Worm (Caenorhabditis elegans): Measurements from ENCODE around the gene C06H5.14.
"Not testable (repeated sequence)": the region's sequence is repeated elsewhere in the genome, so short reads cannot be mapped to it uniquely, and the experiment has no call there.

C06H5.14 gene

ce11 chrV:17903829-17904228, at the start of gene C06H5.14:
C06H5.14 (plus strand) TSS chrV:17904129.
- TF ChIP-seq gmeb-2, fax-1, nhr-232 (tag; optimal IDR thresholded peaks at IDR 0.05): not testable (repeated sequence)

ce11 chrV:17855889-17856288, 48.0 kb upstream of the C06H5.14 start, which contains the start of gene tcc-1:
tcc-1 (minus strand) TSS chrV:17855989.
- no peak for TF ChIP-seq unc-3 (GFP tag; conservative IDR thresholded peaks at IDR 0.05)
- no peak for TF ChIP-seq unc-3 (tag; optimal IDR thresholded peaks at IDR 0.05)
- no peak for TF ChIP-seq rnt-1 (tag; optimal IDR thresholded peaks at IDR 0.05)
- TF ChIP-seq ahr-1 (tag; optimal IDR thresholded peaks at IDR 0.05) = no peak
- no peak for TF ChIP-seq nhr-11 (tag; optimal IDR thresholded peaks at IDR 0.05)
- TF ChIP-seq ets-4 (tag; optimal IDR thresholded peaks at IDR 0.05) = no peak
- TF ChIP-seq hlh-30 (tag; optimal IDR thresholded peaks at IDR 0.05; ENCODE audit: insufficient read depth) = no peak
- TF ChIP-seq eyg-1 (tag; optimal IDR thresholded peaks at IDR 0.05) = no peak
- TF ChIP-seq gmeb-2 (tag; optimal IDR thresholded peaks at IDR 0.05) = no peak
- TF ChIP-seq madf-2 (tag; optimal IDR thresholded peaks at IDR 0.05) = no peak

ce11 chrV:17857901-17858300, 46.0 kb upstream of the C06H5.14 start:
- TF ChIP-seq ceh-18 (tag; optimal IDR thresholded peaks at IDR 0.05) = peak; percentile 86
- peak; percentile 46 for TF ChIP-seq ets-4 (tag; optimal IDR thresholded peaks at IDR 0.05)
- TF ChIP-seq lim-6 (tag; optimal IDR thresholded peaks at IDR 0.05) = no peak
- peak; percentile 58 for TF ChIP-seq ceh-34 (tag; optimal IDR thresholded peaks at IDR 0.05)
- peak; percentile 77 for TF ChIP-seq ceh-14 (tag; optimal IDR thresholded peaks at IDR 0.05)
- peak; percentile 65 for TF ChIP-seq F13H6.1 (tag; optimal IDR thresholded peaks at IDR 0.05)
- peak; percentile 67 for TF ChIP-seq pag-3 (tag; optimal IDR thresholded peaks at IDR 0.05; ENCODE audit: borderline replicate concordance)
- peak; percentile 97 for TF ChIP-seq unc-42 (tag; optimal IDR thresholded peaks at IDR 0.05)
- no peak for TF ChIP-seq C38D4.7 (GFP tag; optimal IDR thresholded peaks at IDR 0.05)
- TF ChIP-seq rnt-1 (tag; optimal IDR thresholded peaks at IDR 0.05) = peak; percentile 58
- TF ChIP-seq fkh-10 (GFP tag; optimal IDR thresholded peaks at IDR 0.05) = peak; percentile 55
- peak; percentile 16 for TF ChIP-seq unc-86 (tag; optimal IDR thresholded peaks at IDR 0.05)
- TF ChIP-seq pros-1 (tag; optimal IDR thresholded peaks at IDR 0.05) = peak; percentile 15
- peak; percentile 34 for TF ChIP-seq C08G9.2 (tag; optimal IDR thresholded peaks at IDR 0.05)
- TF ChIP-seq sox-2 (GFP tag; IDR thresholded peaks at IDR 0.05) = no peak
- TF ChIP-seq ceh-19 (GFP tag; optimal IDR thresholded peaks at IDR 0.05) = peak; percentile 23
- TF ChIP-seq pax-1 (tag; optimal IDR thresholded peaks at IDR 0.05) = no peak
- peak; percentile 98 for TF ChIP-seq nfya-1 (tag; optimal IDR thresholded peaks at IDR 0.05)
- peak; percentile 74 for TF ChIP-seq unc-55 (GFP tag; optimal IDR thresholded peaks at IDR 0.05)
- peak; percentile 34 for TF ChIP-seq syd-9 (tag; optimal IDR thresholded peaks at IDR 0.05)
- no peak for TF ChIP-seq hlh-15 (tag; optimal IDR thresholded peaks at IDR 0.05)
- TF ChIP-seq tbx-2 (tag; optimal IDR thresholded peaks at IDR 0.05) = peak; percentile 37
- peak; percentile 55 for TF ChIP-seq hlh-30 (tag; optimal IDR thresholded peaks at IDR 0.05; ENCODE audit: insufficient read depth)
- no peak for TF ChIP-seq ref-2 (tag; optimal IDR thresholded peaks at IDR 0.05)
- TF ChIP-seq ceh-31 (tag; optimal IDR thresholded peaks at IDR 0.05) = peak; percentile 83
- TF ChIP-seq npax-4 (tag; optimal IDR thresholded peaks at IDR 0.05) = no peak
- TF ChIP-seq hlh-6 (tag; optimal IDR thresholded peaks at IDR 0.05) = peak; percentile 47
- TF ChIP-seq dve-1 (tag; optimal IDR thresholded peaks at IDR 0.05) = peak; percentile 57

ce11 chrV:17859065-17859464, 44.9 kb upstream of the C06H5.14 start:
- no peak for TF ChIP-seq ceh-30 (tag; optimal IDR thresholded peaks at IDR 0.05)
- TF ChIP-seq hlh-6 (tag; optimal IDR thresholded peaks at IDR 0.05) = no peak
- no peak for TF ChIP-seq K09A11.1 (tag; optimal IDR thresholded peaks at IDR 0.05; ENCODE audit: insufficient read depth)

Data from whole organism, late embryonic.